Fruit fly (Drosophila melanogaster) whole organism: ENCODE data around the gene Cpr.

ENCODE experiments used
- CG8478 ChIP-seq: fragments of >200 bp; optimal IDR thresholded peaks from 2 replicates; lab custom pipeline; 2018; ENCODE audit warnings: inconsistent platforms
- Dll ChIP-seq: fragments of >200 bp; optimal IDR thresholded peaks from 2 replicates; lab custom pipeline; 2017
- EcR ChIP-seq, 2 experiments: fragments of >200 bp; optimal IDR thresholded peaks; 2 replicates each; lab custom pipeline; 2017; ENCODE audit warnings: missing biosample characterization in 2 of 2, missing genetic modification characterization in 2 of 2, missing genetic modification reagents in 2 of 2
- pan ChIP-seq: fragments of >200 bp; optimal IDR thresholded peaks from 2 replicates; lab custom pipeline; 2017
- psq ChIP-seq: fragments of >200 bp; optimal IDR thresholded peaks from 2 replicates; lab custom pipeline; 2017
- usp ChIP-seq: fragments of >200 bp; optimal IDR thresholded peaks from 2 replicates; lab custom pipeline; 2017; ENCODE audit warnings: missing biosample characterization, missing genetic modification characterization, mixed read lengths

The Cpr gene

DNA sequence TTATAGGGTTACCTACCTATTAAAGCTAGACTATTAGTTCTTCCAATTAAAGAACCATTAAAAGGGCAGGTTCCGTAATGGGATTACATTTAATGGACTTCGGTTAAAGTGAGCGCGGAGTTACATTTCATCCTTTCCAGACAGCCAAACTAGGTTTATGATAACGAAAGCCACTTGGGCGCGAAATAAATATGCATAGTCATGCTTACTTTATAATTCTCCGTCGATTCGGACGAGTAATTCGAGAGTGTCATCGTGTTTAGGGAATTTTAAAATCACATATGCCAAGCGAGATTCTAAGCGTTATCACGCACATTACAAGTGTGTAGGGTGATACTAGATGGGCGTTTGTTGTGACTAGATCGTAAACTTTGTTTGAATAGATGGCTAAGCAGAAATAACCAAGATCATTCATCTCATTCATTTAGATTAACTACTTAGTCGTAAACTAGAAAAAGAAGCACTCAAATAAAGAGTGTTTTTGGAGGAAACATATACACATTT lies 1.6 kb downstream of the Cpr start:
- TF ChIP-seq EcR (GFP tag; optimal IDR thresholded peaks at IDR 0.05; lab: Kevin White, UChicago) (no peak), Dll (lab: Kevin White, UChicago) (no peak), psq (no peak), CG8478 (lab: Kevin White, UChicago) (no peak), usp (GFP tag; lab: Kevin White, UChicago) (no peak), pan (lab: Kevin White, UChicago) (no peak)

DNA sequence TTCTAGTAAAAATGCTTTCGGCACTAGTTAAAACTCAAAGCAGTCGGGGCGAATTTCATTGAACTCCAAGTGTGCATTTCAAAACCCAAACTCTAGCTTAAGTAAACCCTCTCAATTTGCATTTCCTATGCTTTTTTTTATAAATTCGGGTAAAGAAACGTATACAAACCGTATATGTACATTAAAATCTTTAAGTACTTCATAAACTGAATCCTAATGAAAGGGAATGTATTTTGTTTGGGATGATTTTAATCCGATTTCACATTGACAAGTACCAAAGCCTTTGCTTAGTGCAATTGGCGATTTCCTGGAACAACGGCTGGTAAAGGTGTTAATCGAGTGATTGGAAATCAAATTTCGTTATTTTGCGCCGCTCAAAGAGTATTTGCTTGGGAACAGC lies 2.6 kb downstream of the Cpr start:
- TF ChIP-seq EcR (GFP tag; optimal IDR thresholded peaks at IDR 0.05; lab: Kevin White, UChicago) (no peak), psq (no peak), pan (lab: Kevin White, UChicago) (no peak), Dll (lab: Kevin White, UChicago) (no peak), CG8478 (lab: Kevin White, UChicago) (no peak), usp (GFP tag; lab: Kevin White, UChicago) (no peak)

DNA sequence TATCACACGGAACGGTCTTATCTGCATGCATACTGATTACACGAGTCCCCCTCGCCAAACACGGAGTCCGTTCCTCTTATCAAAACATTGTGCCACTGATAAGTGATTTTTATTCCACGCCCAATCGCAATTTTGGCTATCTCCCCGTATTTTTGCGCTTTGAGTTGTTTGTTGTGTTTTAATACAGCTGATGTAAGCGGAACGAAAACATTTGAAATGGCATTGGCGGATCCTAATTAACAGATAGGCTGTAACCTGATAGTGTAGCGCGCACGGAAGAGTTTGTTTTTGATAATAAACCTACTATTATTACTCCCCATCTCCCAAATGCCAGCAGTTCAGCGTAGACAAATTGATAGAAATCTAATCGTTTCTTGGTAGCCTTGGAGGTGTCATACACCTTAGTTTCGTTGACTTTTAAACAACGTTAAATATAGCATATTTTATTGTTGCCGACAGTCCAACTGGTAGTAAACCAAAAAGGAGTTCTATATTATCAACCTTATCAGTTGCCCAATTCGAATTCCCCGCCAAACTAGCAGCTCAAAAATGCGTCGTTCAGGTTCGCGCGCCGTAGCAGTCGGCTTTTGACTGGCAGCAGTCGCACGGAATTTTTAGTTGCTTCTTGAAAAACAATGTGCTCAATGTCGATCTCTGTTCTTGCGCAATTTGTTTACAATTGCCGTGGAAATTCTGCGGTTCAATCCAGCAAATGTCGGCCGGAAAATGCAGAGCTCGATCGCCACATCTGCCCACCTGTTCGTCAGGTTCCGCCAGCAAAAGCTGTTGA lies 4.6 kb downstream of the Cpr start:
- TF ChIP-seq CG8478 (lab: Kevin White, UChicago) (no peak), usp (GFP tag; lab: Kevin White, UChicago) (no peak), psq (no peak), Dll (lab: Kevin White, UChicago) (no peak), pan (lab: Kevin White, UChicago) (no peak), EcR (GFP tag; optimal IDR thresholded peaks at IDR 0.05; lab: Kevin White, UChicago) (no peak)

DNA sequence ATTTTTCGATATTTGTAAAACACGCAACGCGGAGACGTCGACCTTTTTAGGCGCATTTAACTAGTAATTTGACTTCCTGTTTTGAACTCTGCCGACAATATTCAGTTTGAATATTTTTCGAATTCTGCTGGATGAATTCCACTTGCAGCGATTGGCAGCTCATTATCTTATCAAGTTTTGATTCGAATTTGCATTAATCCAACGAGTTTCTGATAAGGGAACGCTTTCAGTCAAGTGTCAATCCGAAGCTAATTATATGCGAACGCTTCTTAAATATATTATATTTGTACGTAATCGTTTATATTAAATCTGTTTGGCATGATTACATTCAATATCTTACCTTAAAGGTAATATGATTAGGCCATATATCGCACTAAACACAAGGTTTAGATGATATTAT lies 9.7 kb downstream of the Cpr start, which contains the start of gene CG9497:
Gene CG9497 (minus strand): TSS at position 101 of the 400 bp plus-strand sequence.
- TF ChIP-seq Dll (lab: Kevin White, UChicago): no peak
- no peak for TF ChIP-seq pan (lab: Kevin White, UChicago)
- TF ChIP-seq CG8478 (lab: Kevin White, UChicago): no peak

DNA sequence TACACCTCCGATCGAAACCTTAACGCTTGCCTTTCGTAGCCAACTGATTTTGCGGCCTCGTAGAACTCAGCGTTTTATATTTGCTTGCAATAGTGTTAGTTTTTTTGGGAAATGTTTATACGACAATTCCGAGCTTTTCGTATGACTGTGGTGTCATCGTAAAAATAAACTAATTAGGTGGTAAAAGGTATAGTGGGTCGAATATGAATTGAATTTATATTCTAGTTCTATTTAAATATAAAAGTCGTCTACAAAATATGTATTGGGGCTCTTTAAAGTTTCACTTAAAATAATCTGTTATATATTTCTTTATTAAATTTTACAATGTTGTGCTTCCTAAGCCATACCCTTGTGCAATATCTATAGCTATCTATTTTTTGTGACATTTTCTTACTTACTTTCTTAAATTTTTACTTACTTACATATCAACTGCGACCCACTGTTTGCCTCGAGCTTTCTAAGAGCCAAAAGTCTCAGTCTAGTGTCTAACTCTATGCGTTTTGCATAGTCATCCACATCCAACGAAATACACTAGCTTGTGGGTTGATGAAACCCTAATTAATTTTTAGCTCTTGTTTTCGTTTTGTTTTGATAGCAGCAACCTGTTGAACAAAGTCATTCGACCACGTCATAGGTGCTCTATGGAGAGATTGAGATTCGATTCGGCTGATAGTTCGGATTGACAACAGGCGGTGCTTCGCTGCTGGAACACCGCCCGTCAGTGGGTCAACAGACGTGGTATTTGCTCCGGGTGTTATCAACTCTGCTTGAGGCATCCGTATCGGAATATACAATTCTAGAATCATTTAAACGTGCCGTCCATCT lies 12.6 kb downstream of the Cpr start, which contains the start of gene CG9498:
Gene CG9498 (minus strand): TSS at position 51 of the 825 bp plus-strand sequence.
- no peak for TF ChIP-seq pan (lab: Kevin White, UChicago)
- TF ChIP-seq CG8478 (lab: Kevin White, UChicago): no peak
- TF ChIP-seq EcR (GFP tag; optimal IDR thresholded peaks at IDR 0.05; lab: Kevin White, UChicago): no peak
- no peak for TF ChIP-seq usp (GFP tag; lab: Kevin White, UChicago)
- TF ChIP-seq psq: no peak
- TF ChIP-seq Dll (lab: Kevin White, UChicago): no peak

DNA sequence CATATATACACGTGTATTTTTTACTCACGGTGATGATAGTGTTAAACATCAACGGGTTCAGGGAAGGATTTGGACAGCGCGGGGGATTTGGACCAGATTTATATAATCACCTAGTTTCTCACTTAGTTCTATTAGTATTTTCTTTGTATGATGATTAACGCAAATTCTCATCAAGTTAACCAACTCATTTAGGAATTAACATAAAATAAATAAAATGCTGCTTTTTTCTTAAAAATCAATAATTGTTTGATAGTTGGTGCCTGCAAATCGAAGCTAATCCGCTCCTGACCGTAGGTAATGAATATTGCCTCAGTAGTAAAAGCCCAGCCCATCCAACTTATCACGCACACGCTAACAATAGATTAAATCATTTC lies 13.2 kb downstream of the Cpr start:
- no peak for TF ChIP-seq CG8478 (lab: Kevin White, UChicago)
- no peak for TF ChIP-seq Dll (lab: Kevin White, UChicago)
- TF ChIP-seq pan (lab: Kevin White, UChicago): no peak
- no peak for TF ChIP-seq usp (GFP tag; lab: Kevin White, UChicago)
- no peak for TF ChIP-seq EcR (GFP tag; optimal IDR thresholded peaks at IDR 0.05; lab: Kevin White, UChicago)
- no peak for TF ChIP-seq psq

DNA sequence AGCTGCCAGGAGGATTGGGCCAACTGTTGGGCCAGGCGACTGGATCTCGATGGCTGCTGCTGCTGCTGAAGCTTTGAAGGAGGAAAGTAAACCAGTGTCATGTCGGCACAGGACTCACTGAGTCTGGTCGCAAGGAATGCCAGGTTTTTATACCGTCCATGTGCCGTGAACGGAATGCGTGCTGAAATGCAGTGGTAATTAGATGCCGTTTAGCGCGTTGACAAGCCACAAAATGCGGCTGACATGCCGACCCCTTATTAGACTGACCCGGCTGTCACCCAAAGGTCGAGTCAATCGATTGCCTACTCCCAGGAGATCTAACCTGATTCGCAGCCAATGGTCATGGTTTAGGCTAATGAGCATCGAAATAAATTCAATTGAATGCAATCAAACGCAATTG lies 15.6 kb downstream of the Cpr start, which contains the start of gene ppk7:
Gene ppk7 (minus strand): TSS at position 101 of the 400 bp plus-strand sequence.
- no peak for TF ChIP-seq psq
- TF ChIP-seq pan (lab: Kevin White, UChicago): no peak
- TF ChIP-seq CG8478 (lab: Kevin White, UChicago): no peak
- no peak for TF ChIP-seq Dll (lab: Kevin White, UChicago)
- TF ChIP-seq EcR (GFP tag; optimal IDR thresholded peaks at IDR 0.05; lab: Kevin White, UChicago): no peak
- TF ChIP-seq usp (GFP tag; lab: Kevin White, UChicago): no peak

DNA sequence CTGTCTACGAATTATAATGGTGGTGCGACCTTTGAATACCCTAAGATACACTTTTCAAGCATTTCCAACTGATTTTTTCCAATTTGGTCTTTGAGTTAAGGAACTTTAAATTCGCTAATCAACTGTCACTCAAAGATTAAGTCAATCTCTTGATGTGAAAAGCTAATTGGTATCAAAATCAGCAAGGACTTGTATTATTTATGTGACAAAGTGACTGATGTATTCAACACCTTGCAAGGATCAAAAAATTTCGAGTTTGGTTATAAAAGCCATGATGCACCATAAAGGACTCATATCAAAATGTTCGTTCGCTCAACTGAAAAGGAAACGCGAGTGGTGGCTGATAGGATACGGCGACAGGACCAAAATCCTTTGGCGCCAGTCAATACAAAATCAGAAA lies 16.0 kb downstream of the Cpr start, which contains the start of gene ppk14:
Gene ppk14 (plus strand): TSS at position 301 of the 400 bp plus-strand sequence.
- TF ChIP-seq Dll (lab: Kevin White, UChicago): no peak
- no peak for TF ChIP-seq psq
- no peak for TF ChIP-seq pan (lab: Kevin White, UChicago)
- TF ChIP-seq CG8478 (lab: Kevin White, UChicago): no peak
- no peak for TF ChIP-seq EcR (GFP tag; optimal IDR thresholded peaks at IDR 0.05; lab: Kevin White, UChicago)
- no peak for TF ChIP-seq usp (GFP tag; lab: Kevin White, UChicago)

DNA sequence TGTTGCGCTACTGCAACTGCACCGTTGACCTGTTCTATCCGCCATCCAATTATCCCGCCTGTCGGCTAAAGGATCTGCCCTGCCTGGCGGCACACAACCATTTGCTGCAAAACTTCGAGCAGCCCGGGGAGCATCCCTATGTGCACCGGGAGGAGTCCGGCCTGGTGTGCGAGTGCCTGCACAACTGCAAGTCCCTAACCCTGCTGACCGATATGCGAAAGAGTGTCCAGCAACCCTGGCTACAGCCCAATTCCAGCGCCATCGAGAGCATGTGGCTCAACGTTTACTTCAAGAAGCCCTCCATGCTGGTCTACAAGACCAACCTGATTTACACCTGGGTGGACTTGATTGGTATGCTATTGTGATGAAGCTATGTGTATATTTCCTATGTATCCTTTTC lies 17.5 kb downstream of the Cpr start:
- TF ChIP-seq usp (GFP tag; lab: Kevin White, UChicago) (no peak), Dll (lab: Kevin White, UChicago) (no peak)

DNA sequence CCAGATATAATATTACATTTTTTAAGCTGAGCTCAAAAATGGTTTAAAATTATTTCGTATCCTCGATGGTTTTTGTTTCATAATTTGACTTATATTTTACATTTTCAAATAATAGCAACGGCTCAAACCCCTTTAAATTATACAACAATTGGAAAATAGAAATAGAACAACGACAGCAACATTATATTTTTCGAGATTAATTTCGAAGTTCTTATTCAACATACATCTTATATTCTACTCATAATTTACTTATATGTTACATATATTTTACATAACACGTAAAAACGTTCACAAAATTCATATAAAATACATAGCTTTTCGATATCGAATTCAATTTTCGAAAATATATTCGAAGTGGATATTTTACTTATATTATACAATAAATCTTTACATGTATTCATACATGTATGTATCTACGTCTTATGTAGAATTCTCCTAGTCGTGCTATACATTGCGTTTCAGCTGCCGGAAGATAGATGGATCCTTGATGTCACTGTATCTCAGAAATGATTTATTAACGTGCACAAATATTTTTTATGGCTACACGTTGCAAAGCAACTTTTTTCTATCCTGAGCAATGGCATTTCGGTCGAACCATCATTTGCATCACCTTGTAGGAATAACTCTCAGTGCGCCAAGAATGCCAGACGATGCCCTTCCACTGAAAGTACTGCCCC lies 18.2 kb downstream of the Cpr start:
- no peak for TF ChIP-seq pan (lab: Kevin White, UChicago)

DNA sequence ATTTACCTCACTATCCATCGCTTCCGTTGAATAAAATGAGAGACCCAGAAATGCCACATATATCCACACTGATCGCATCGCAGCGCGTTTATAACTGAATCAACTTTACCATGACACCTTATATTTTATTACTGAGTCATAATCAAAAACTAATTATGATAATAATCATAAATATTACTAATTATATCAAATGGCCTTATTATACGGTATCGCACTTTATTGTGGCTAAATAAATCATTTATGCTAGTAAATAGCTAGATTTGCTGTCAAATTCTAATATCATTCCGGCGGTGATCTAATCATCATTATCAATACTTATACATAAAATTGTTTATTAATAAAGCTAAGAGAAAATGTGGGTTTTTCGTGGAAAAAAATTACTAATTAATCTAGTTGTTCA lies 19.6 kb downstream of the Cpr start, which contains the start of gene CG9500:
Gene CG9500 (minus strand): TSS at position 101 of the 400 bp plus-strand sequence.
- no peak for TF ChIP-seq Dll (lab: Kevin White, UChicago)
- no peak for TF ChIP-seq psq
- TF ChIP-seq pan (lab: Kevin White, UChicago): no peak
- TF ChIP-seq CG8478 (lab: Kevin White, UChicago): no peak
- no peak for TF ChIP-seq usp (GFP tag; lab: Kevin White, UChicago)
- TF ChIP-seq EcR (GFP tag; optimal IDR thresholded peaks at IDR 0.05; lab: Kevin White, UChicago): no peak
